Fruit fly (Drosophila melanogaster) whole organism, embryonic: Measurements from ENCODE around the gene CG42487.

Source experiments
- CG18011 ChIP-seq: fragments of 200-800 bp; sonication (Bioruptor generic); optimal IDR thresholded peaks from 2 replicates; lab custom pipeline; 2017; ENCODE audit warnings: missing biosample characterization, missing genetic modification characterization, mild to moderate bottlenecking, moderate library complexity, missing genotype
- CG6854 ChIP-seq: fragments of 200-800 bp; sonication (Bioruptor generic); optimal IDR thresholded peaks from 3 replicates; lab custom pipeline; 2017; ENCODE audit warnings: missing biosample characterization, mild to moderate bottlenecking, missing genetic modification characterization
- CG7963 ChIP-seq: fragments of 200-800 bp; sonication (Bioruptor generic); IDR thresholded peaks from 3 replicates; pipeline ENCODE4 v1.3.6; 2022; ENCODE audit warnings: missing biosample characterization, missing genetic modification characterization; ENCODE audit not compliant: partially characterized antibody
- Ets97D ChIP-seq: fragments of 200-800 bp; sonication (Bioruptor generic); optimal IDR thresholded peaks from 3 replicates; lab custom pipeline; 2016; ENCODE audit warnings: missing biosample characterization, missing genetic modification characterization
- Lim3 ChIP-seq: fragments of 200-800 bp; sonication (Bioruptor generic); IDR thresholded peaks from 2 replicates; pipeline ENCODE4 v1.3.6; 2022; ENCODE audit warnings: missing biosample characterization, missing genetic modification characterization
- da ChIP-seq: fragments of 200-800 bp; sonication (Bioruptor generic); optimal IDR thresholded peaks from 2 replicates; lab custom pipeline; 2016; ENCODE audit warnings: missing biosample characterization, missing genetic modification characterization
- jumu ChIP-seq: fragments of 200-800 bp; sonication (Bioruptor generic); optimal IDR thresholded peaks from 3 replicates; lab custom pipeline; 2016; ENCODE audit warnings: missing biosample characterization, missing genetic modification characterization
- salm ChIP-seq: fragments of 200-800 bp; sonication (Bioruptor generic); optimal IDR thresholded peaks from 2 replicates; lab custom pipeline; 2018; ENCODE audit warnings: missing biosample characterization, mild to moderate bottlenecking, missing genetic modification characterization

DNA sequence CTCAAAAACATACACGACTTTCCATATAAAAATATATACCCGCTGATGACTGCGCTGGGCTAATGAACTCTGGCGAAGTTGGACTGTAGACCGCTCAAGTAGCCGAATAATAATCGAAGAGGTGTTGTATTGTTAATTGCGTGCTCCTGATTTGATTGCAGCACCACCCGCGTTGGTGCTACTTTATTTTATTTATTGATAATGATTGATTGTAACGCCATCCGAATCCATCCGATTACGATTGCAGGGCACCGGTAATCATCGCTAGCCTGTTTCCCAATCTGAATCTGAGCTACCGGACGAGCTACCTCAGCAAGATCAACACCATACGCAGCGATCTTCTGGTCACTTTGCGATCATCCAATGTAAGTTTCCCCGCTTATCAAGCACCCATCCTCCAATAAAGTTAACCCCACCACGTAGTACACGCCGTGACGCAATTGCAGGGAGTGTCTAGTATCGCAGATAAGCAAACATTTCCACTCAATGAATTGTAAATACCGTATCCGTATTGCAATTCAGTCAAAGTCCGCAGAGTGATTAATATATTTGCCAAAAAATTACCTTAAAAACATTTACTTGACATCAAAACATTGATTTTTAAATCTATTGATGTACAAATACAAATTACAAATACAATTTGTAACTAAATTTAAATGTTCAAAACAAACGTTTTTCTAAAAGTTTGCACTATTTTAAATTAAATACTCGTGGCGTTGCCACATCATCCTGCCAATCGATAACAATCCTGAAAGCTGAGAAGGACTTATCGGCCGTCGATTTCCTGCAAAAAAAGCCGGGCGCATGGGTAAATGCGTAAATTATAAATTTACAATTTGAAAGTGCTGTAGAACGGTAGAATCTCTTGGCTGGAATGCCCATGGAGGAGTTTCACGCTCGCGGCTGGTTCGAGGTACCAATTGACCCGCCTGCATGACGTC lies 29.8 kb downstream of the CG42487 start:
- no peak for TF ChIP-seq jumu (GFP tag; lab: Kevin White, UChicago)
- TF ChIP-seq Lim3 (GFP tag; lab: Robert Waterston, UW) = no peak
- no peak for TF ChIP-seq CG7963 (GFP tag; lab: Robert Waterston, UW)
- no peak for TF ChIP-seq salm (tag; lab: Kevin White, UChicago)
- no peak for TF ChIP-seq CG18011 (GFP tag; lab: Kevin White, UChicago)
- no peak for TF ChIP-seq da (GFP tag; lab: Kevin White, UChicago)
- no peak for TF ChIP-seq Ets97D (GFP tag; lab: Kevin White, UChicago)
- TF ChIP-seq CG6854 (GFP tag; lab: Kevin White, UChicago) = no peak
